Fruit fly (Drosophila melanogaster) whole organism, prepupa: Measurements from ENCODE around the gene CG31493.

Experiments used
- Blimp-1 ChIP-seq: fragments of 200-800 bp; sonication (Bioruptor generic); optimal IDR thresholded peaks from 3 replicates; lab custom pipeline; 2017; ENCODE audit warnings: missing biosample characterization, missing genetic modification characterization, mild to moderate bottlenecking, moderate library complexity, missing genetic modification reagents
- CG10631 ChIP-seq: fragments of 200-800 bp; sonication (Bioruptor generic); optimal IDR thresholded peaks from 2 replicates; lab custom pipeline; 2016; ENCODE audit warnings: missing biosample characterization, missing genetic modification characterization
- CG10669 ChIP-seq: fragments of 200-800 bp; sonication (Bioruptor generic); optimal IDR thresholded peaks from 3 replicates; lab custom pipeline; 2018; ENCODE audit warnings: missing biosample characterization, mild to moderate bottlenecking, missing genetic modification characterization, moderate library complexity
- CG11294 ChIP-seq: fragments of 200-800 bp; sonication (Bioruptor generic); IDR thresholded peaks from 2 replicates; pipeline ENCODE4 v1.3.6; 2022; ENCODE audit warnings: missing biosample characterization, missing genetic modification characterization
- CG11762 ChIP-seq: fragments of 200-800 bp; sonication (Bioruptor generic); optimal IDR thresholded peaks from 3 replicates; lab custom pipeline; 2016; ENCODE audit warnings: missing biosample characterization, missing genetic modification characterization; ENCODE audit not compliant: insufficient read depth
- CG11902 ChIP-seq: fragments of 200-800 bp; sonication (Bioruptor generic); optimal IDR thresholded peaks from 3 replicates; lab custom pipeline; 2016; ENCODE audit warnings: missing biosample characterization, missing genetic modification characterization
- CG1621 ChIP-seq: fragments of 200-800 bp; sonication (Bioruptor generic); optimal IDR thresholded peaks from 3 replicates; lab custom pipeline; 2018; ENCODE audit warnings: missing biosample characterization, mild to moderate bottlenecking, missing genetic modification characterization
- CG3919 ChIP-seq: fragments of 200-800 bp; sonication (Bioruptor generic); optimal IDR thresholded peaks from 3 replicates; lab custom pipeline; 2016; ENCODE audit warnings: missing biosample characterization, missing genetic modification characterization
- CG4318 ChIP-seq: fragments of 200-800 bp; sonication (Bioruptor generic); optimal IDR thresholded peaks from 3 replicates; lab custom pipeline; 2017; ENCODE audit warnings: missing biosample characterization, mild to moderate bottlenecking, missing genetic modification characterization
- CG6276 ChIP-seq: fragments of 200-800 bp; sonication (Bioruptor generic); optimal IDR thresholded peaks from 2 replicates; lab custom pipeline; 2017; ENCODE audit warnings: missing biosample characterization, mild to moderate bottlenecking, missing genetic modification characterization
- CG6808 ChIP-seq: fragments of 200-800 bp; sonication (Bioruptor generic); optimal IDR thresholded peaks from 3 replicates; lab custom pipeline; 2017; ENCODE audit warnings: missing biosample characterization, missing genetic modification characterization, mild to moderate bottlenecking, moderate library complexity, missing genetic modification reagents
- CG7368 ChIP-seq: fragments of 200-800 bp; sonication (Bioruptor generic); optimal IDR thresholded peaks from 3 replicates; lab custom pipeline; 2016; ENCODE audit warnings: missing biosample characterization, missing genetic modification characterization
- CG8119 ChIP-seq: fragments of 200-800 bp; sonication (Bioruptor generic); IDR thresholded peaks from 3 replicates; pipeline ENCODE4 v1.3.6; 2022; ENCODE audit warnings: missing biosample characterization, missing genetic modification characterization
- CG8319 ChIP-seq: fragments of 200-800 bp; sonication (Bioruptor generic); optimal IDR thresholded peaks from 3 replicates; lab custom pipeline; 2016; ENCODE audit warnings: missing biosample characterization, missing genetic modification characterization
- CG9139 ChIP-seq: fragments of 200-800 bp; sonication (Bioruptor generic); optimal IDR thresholded peaks from 3 replicates; lab custom pipeline; 2017; ENCODE audit warnings: missing biosample characterization, mild to moderate bottlenecking, missing genetic modification characterization
- Eip75B ChIP-seq: fragments of 200-800 bp; sonication (Bioruptor generic); optimal IDR thresholded peaks from 3 replicates; lab custom pipeline; 2016; ENCODE audit warnings: missing biosample characterization, missing genetic modification characterization
- Eip78C ChIP-seq: fragments of 200-800 bp; sonication (Bioruptor generic); peaks from one replicate; lab custom pipeline; 2016; ENCODE audit warnings: missing biosample characterization, missing genetic modification characterization
- Ets21C ChIP-seq: fragments of 200-800 bp; sonication (Bioruptor generic); optimal IDR thresholded peaks from 3 replicates; lab custom pipeline; 2016; ENCODE audit warnings: missing biosample characterization, missing genetic modification characterization
- Gug ChIP-seq: fragments of 200-800 bp; sonication (Bioruptor generic); IDR thresholded peaks from 2 replicates; pipeline ENCODE4 v1.3.6; 2022; ENCODE audit warnings: missing biosample characterization, missing genetic modification characterization
- Hr39 ChIP-seq: fragments of 200-800 bp; sonication (Bioruptor generic); optimal IDR thresholded peaks from 2 replicates; lab custom pipeline; 2016; ENCODE audit warnings: missing biosample characterization, missing genetic modification characterization
- Hr4 ChIP-seq: fragments of 200-800 bp; sonication (Bioruptor generic); optimal IDR thresholded peaks from 3 replicates; lab custom pipeline; 2016; ENCODE audit warnings: missing biosample characterization, missing genetic modification characterization
- Lpt ChIP-seq: fragments of 200-800 bp; sonication (Bioruptor generic); optimal IDR thresholded peaks from 3 replicates; lab custom pipeline; 2016; ENCODE audit warnings: missing biosample characterization, missing genetic modification characterization
- Smox ChIP-seq: fragments of 200-800 bp; sonication (Bioruptor generic); optimal IDR thresholded peaks from 3 replicates; lab custom pipeline; 2016; ENCODE audit warnings: missing biosample characterization, missing genetic modification characterization
- Sox15 ChIP-seq: fragments of 200-800 bp; sonication (Bioruptor generic); optimal IDR thresholded peaks from 3 replicates; lab custom pipeline; 2016; ENCODE audit warnings: missing biosample characterization, missing genetic modification characterization
- acj6 ChIP-seq: fragments of 200-800 bp; sonication (Bioruptor generic); optimal IDR thresholded peaks from 3 replicates; lab custom pipeline; 2016; ENCODE audit warnings: missing biosample characterization, missing genetic modification characterization
- dsx ChIP-seq: fragments of 200-800 bp; optimal IDR thresholded peaks from 3 replicates; lab custom pipeline; 2019; ENCODE audit warnings: missing biosample characterization, mild to moderate bottlenecking, missing genetic modification characterization, moderate library complexity; ENCODE audit not compliant: poor library complexity, severe bottlenecking
- eg ChIP-seq: fragments of 200-800 bp; sonication (Bioruptor generic); IDR thresholded peaks from 3 replicates; pipeline ENCODE4 v1.3.6; 2022; ENCODE audit warnings: missing biosample characterization, missing genetic modification characterization
- esn ChIP-seq: fragments of 200-800 bp; sonication (Bioruptor generic); optimal IDR thresholded peaks from 2 replicates; lab custom pipeline; 2016; ENCODE audit warnings: missing biosample characterization, mild to moderate bottlenecking, missing genetic modification characterization, moderate library complexity
- fd59A ChIP-seq: fragments of 200-800 bp; sonication (Bioruptor generic); optimal IDR thresholded peaks from 2 replicates; lab custom pipeline; 2017; ENCODE audit warnings: missing biosample characterization, mild to moderate bottlenecking, missing genetic modification characterization, missing genetic modification reagents
- lz ChIP-seq: fragments of 200-800 bp; sonication (Bioruptor generic); optimal IDR thresholded peaks from 3 replicates; lab custom pipeline; 2016; ENCODE audit warnings: missing biosample characterization, missing genetic modification characterization
- net ChIP-seq: fragments of 200-800 bp; sonication (Bioruptor generic); optimal IDR thresholded peaks from 3 replicates; lab custom pipeline; 2016; ENCODE audit warnings: missing biosample characterization, missing genetic modification characterization
- spab ChIP-seq: fragments of 200-800 bp; sonication (Bioruptor generic); optimal IDR thresholded peaks from 2 replicates; lab custom pipeline; 2017; ENCODE audit warnings: missing biosample characterization, mild to moderate bottlenecking, missing genetic modification characterization, missing genetic modification reagents
- ss ChIP-seq, 2 experiments: fragments of 200-800 bp; sonication (Bioruptor generic); optimal IDR thresholded peaks; 2 replicates in 1 of 2; 3 replicates in 1 of 2; lab custom pipeline; 2017 to 2018; ENCODE audit warnings: mild to moderate bottlenecking in 2 of 2, missing biosample characterization in 2 of 2, missing genetic modification characterization in 2 of 2, moderate library complexity in 1 of 2
- svp ChIP-seq: fragments of 200-800 bp; sonication (Bioruptor generic); peaks from one replicate; lab custom pipeline; 2016; ENCODE audit warnings: missing biosample characterization, missing genetic modification characterization
- topi ChIP-seq: fragments of 200-800 bp; sonication (Bioruptor generic); optimal IDR thresholded peaks from 3 replicates; lab custom pipeline; 2016; ENCODE audit warnings: missing biosample characterization, missing genetic modification characterization

CG31493 gene

DNA sequence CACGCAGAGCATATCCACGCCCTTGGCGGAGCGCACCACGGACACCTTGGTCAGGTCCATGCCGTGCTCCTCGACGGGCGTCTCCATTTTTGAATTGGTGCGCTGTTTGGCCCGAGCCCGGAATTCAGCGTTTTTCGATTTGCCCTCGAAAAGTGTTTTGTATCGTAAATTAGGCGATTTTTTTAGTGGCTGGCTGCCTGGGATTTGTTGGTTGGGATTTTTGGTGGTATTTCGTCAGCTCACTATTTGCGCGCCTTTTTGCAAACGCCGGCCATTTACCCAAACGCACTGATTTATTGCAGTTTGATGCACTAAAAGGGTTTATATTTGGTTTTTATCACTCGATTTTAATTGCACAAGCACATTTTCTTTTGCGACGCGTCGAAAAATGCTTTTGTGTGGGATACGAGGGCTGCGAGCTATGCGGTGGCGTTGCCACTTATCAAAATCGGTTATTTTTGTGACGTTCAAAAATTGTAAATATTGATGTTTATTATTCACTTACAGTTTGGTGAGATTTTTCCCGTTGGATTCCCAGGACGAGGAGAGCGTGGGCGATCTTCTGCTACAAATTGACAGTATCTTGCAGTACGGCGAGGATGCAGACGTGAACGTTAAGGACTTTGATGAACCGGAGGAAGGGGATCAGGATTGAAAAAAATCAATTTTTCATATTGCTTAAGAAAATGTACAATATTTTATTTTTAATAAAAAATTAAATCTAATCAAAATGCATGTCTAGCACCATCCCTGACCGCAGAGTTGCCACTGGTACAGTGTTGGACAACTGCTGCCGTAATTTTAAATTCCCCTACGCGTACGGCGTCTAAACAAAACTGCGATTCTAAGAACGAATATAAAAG is 19.4 kb downstream of the CG31493 start, which contains the start of the genes gfzf and Sas-4 (continued):
- peak; percentile 70 for TF ChIP-seq CG10631 (GFP tag; lab: Kevin White, UChicago)
- TF ChIP-seq lz (GFP tag; lab: Kevin White, UChicago) = peak; percentile 70
- no peak for TF ChIP-seq net
- no peak for TF ChIP-seq Eip75B (GFP tag; lab: Kevin White, UChicago)
- TF ChIP-seq topi (GFP tag; lab: Kevin White, UChicago) = no peak
- TF ChIP-seq CG9139 (GFP tag; lab: Kevin White, UChicago) = no peak
- TF ChIP-seq spab (GFP tag; lab: Kevin White, UChicago) = no peak
- no peak for TF ChIP-seq CG6276 (GFP tag; lab: Kevin White, UChicago)
- TF ChIP-seq Sox15 (GFP tag; lab: Kevin White, UChicago) = peak; percentile 79
- TF ChIP-seq CG8119 (GFP tag; lab: Robert Waterston, UW) = peak; percentile 54; the same call in 1 of the 3 replicates
- TF ChIP-seq Gug (GFP tag; lab: Robert Waterston, UW) = peak; percentile 68
- no peak for TF ChIP-seq CG10669 (GFP tag; lab: Kevin White, UChicago)
- peak; percentile 70 for TF ChIP-seq acj6 (GFP tag; lab: Kevin White, UChicago)

DNA sequence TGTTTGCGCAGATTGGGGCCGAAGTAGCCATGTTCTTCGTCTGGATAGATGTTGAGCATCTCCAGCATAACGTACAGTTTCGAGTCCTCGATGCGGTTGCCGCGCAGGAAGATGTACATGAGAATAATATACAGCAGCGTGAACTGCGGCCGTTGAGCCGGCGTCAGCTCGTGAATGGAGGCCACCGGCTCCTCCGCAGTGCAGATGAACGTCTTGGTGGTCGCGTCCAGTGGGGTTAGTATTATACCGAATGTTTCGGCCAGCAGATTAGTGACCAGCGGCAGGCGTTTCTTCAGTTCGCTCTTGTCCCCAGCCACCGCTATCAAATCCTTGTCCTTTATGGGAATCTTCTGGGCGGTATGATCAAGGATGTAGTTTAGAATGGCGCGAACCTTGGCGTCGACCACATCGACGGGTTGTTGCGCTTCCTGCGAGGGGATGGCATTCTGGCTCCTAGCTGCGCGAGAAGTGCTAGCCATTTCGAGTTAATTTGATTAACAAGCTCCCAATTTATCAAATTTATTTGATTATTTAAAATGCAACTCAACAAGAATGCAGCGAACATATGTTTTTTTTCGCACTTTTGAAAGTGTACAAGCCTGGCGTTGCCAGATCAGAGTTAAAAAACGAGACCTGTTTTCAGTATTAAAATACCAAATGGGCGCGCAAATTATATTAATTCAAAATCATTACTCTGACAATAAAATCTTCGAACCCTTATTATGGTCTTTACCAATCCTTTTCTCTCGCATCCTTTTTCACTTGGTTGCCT is 23.4 kb downstream of the CG31493 start, which contains the start of gene MAGE:
TSS of gene MAGE (minus strand) at position 595 of the 772 bp plus-strand sequence.
- TF ChIP-seq Gug (GFP tag; lab: Robert Waterston, UW) = no peak
- no peak for TF ChIP-seq CG11762 (GFP tag; lab: Kevin White, UChicago)
- no peak for TF ChIP-seq CG11294 (GFP tag; lab: Robert Waterston, UW)
- TF ChIP-seq CG6276 (GFP tag; lab: Kevin White, UChicago) = no peak
- no peak for TF ChIP-seq Hr39
- no peak for TF ChIP-seq net
- TF ChIP-seq Eip78C (GFP tag; lab: Kevin White, UChicago) = no peak
- TF ChIP-seq Hr4 = no peak
- no peak for TF ChIP-seq esn (GFP tag; lab: Kevin White, UChicago)
- TF ChIP-seq CG1621 = no peak

DNA sequence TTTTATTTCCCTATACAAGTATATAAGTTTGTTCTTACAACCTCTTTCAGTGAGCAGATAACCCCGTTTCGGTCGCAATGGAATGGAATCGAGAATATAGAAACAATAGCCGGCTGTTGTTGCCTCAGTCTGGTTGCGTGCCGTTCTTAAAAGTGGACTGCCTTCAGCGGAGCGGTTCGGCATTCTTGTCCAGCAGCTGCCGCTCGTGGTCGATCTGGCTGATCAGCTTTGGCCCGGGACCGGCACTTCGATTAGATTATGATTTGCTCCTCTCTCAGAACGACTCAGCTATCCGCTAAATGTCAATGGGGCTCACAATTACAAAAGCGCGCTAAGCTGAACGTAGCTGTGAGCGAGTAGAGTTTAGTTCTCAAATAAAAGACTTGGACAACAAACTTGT is 25.7 kb downstream of the CG31493 start:
- TF ChIP-seq fd59A = no peak
- TF ChIP-seq CG4318 (GFP tag; lab: Kevin White, UChicago) = no peak
- TF ChIP-seq CG8319 (GFP tag; lab: Kevin White, UChicago) = no peak
- no peak for TF ChIP-seq acj6 (GFP tag; lab: Kevin White, UChicago)
- no peak for TF ChIP-seq Gug (GFP tag; lab: Robert Waterston, UW)
- TF ChIP-seq CG7368 (GFP tag; lab: Kevin White, UChicago) = no peak
- no peak for TF ChIP-seq lz (GFP tag; lab: Kevin White, UChicago)
- no peak for TF ChIP-seq Lpt (GFP tag; lab: Kevin White, UChicago)
- no peak for TF ChIP-seq CG11294 (GFP tag; lab: Robert Waterston, UW)
- no peak for TF ChIP-seq Ets21C (GFP tag; lab: Kevin White, UChicago)
- no peak for TF ChIP-seq CG1621
- TF ChIP-seq, all 60 proteins: peak for 0

DNA sequence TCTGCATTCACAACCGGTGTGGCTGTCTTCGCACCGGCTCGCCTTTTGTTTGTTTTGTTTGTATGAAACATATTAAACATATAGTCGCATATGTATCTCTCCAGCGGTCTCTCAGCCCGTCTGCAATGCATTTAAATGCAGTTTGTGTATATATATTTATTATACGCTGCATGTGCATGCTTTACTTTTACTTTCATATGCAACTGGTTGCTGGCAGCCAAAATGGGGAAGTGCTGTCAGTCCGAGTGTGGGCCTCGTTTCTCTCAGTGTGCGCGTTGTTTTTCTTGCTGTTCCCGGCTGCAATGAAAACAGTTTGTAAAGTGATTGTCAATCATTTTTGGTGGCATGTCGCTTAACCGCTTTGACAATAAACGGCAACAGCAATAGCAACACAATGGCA is 28.3 kb downstream of the CG31493 start:
- peak; percentile 58 for TF ChIP-seq Eip78C (GFP tag; lab: Kevin White, UChicago)
- 0 out of 3 replicates have a peak, but pooled peaks have one; percentile 34 for TF ChIP-seq eg (GFP tag; lab: Robert Waterston, UW)
- TF ChIP-seq CG6276 (GFP tag; lab: Kevin White, UChicago) = peak; percentile 1
- peak; percentile 4 for TF ChIP-seq dsx (GFP tag; lab: Kevin White, UChicago)
- TF ChIP-seq ss (GFP tag; optimal IDR thresholded peaks at IDR 0.05; lab: Kevin White, UChicago) = peak in 1 of 2 experiments; percentile 3
- peak; percentile 3 for TF ChIP-seq Smox (GFP tag; lab: Kevin White, UChicago)
- peak; percentile 91 for TF ChIP-seq Blimp-1 (GFP tag; lab: Kevin White, UChicago)
- no peak for TF ChIP-seq svp
- TF ChIP-seq lz (GFP tag; lab: Kevin White, UChicago) = no peak
- peak; percentile 25 for TF ChIP-seq CG6808 (GFP tag; lab: Kevin White, UChicago)
- TF ChIP-seq CG3919 (GFP tag; lab: Kevin White, UChicago) = no peak
- TF ChIP-seq CG7368 (GFP tag; lab: Kevin White, UChicago) = no peak
- no peak for TF ChIP-seq CG11902 (GFP tag; lab: Kevin White, UChicago)
